Fruit fly (Drosophila melanogaster) whole organism, larva: ENCODE results near the gene oxt.

Experiments used
- noc ChIP-seq: fragments of 200-800 bp; sonication (Bioruptor generic); optimal IDR thresholded peaks from 3 replicates; lab custom pipeline; 2019; ENCODE audit warnings: missing biosample characterization, mild to moderate bottlenecking, missing genetic modification characterization, moderate library complexity

The oxt gene

DNA sequence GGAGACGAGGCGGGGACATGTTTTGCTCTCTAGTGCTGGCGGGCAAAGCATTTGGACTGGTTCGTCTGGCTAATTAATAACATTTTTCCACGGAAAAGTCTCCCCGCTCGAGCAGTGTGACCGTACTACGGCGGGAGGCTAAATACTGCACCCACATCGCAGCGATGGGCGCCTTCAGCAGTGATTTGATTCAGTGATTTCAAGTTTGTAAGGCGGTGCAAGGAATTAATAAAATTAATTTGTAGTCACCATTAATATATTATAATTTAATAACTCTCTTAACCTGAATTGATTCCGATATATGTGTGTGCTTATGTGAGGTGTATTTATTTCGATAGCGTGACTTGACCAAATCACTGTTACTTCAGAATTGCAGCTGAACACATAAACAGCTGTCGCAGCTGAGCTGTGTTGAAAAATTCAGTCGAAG is at the start of gene oxt, which contains the start of gene CG13807:
TSS of gene oxt (minus strand) at position 150 of the 430 bp plus-strand sequence.
TSS of gene CG13807 (plus strand) at position 405 of the 430 bp plus-strand sequence.
- TF ChIP-seq noc (tag; lab: Kevin White, UChicago), result peak; percentile 78

- no peak for TF ChIP-seq noc (tag; lab: Kevin White, UChicago)
Observed at dm6 chr3L:2282506-2282905, 20.0 kb upstream of the oxt start, which contains the start of gene MsR2. MsR2 (plus strand) TSS chr3L:2282883.

DNA sequence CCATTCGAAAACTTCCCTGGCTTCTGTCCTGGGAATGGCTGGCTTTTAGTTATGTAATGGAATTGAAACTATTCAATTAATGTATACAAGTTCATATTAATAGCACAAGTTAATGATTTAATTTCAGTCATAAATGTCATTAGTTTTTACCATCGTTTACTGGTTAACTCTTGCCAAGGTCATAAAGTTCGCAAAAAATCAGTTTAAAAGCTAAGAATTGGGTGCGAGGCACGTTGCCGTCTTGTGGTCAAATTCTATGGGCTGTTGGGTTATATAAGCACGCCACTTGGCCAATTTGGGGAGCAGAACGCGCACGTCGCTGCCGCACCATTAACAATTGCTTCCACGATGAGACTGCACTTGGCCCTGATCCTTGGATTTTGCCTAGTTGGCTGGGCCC is 13.8 kb upstream of the oxt start, which contains the start of gene yellow-g2:
TSS of gene yellow-g2 (plus strand) at position 301 of the 400 bp plus-strand sequence.
- no peak for TF ChIP-seq noc (tag; lab: Kevin White, UChicago)

DNA sequence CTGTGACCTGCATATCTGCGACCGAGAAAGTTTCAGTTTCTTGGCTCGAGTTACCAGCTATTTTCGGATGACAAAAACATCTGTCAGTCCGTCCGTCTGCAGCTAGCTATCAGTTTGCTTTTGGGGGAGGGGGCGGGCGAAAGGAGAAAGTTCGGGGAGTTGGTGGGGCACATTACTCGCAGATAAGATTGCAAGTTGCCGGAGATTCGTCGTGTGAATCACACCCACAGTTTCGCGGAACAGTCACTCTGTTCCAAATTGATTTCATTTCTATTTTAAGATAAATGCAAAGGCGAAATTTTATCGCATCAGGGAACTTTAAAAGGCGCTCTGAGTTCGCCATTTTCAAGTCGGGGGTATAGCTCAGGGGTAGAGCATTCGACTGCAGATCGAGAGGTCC is 10.9 kb upstream of the oxt start:
- TF ChIP-seq noc (tag; lab: Kevin White, UChicago), result no peak

DNA sequence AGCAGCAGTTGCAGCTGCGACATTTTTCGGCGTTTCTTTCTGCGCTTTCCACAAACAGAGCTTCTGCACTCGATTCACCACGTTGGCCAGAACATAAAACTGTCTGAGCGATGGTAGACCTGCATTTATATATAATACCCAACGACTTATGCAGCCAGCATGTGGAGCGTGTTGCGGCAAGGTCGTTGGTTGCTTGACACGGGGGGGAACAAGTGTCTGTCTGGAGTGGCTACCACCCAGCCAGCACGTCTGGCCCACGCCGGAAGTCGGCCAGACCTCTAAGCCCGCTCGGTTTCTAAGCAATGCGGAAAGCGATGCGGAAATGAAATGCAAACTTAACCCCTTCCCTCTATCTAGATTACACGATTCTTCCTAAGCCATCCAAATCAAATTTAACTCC is 10.2 kb upstream of the oxt start, which contains the start of gene yellow-g:
TSS of gene yellow-g (minus strand) at position 101 of the 400 bp plus-strand sequence.
- no peak for TF ChIP-seq noc (tag; lab: Kevin White, UChicago)

- no peak for TF ChIP-seq noc (tag; lab: Kevin White, UChicago)
Observed at dm6 chr3L:2268525-2268924, 6.1 kb upstream of the oxt start, which contains the start of gene CG32302. CG32302 (plus strand) TSS chr3L:2268825.

dm6 chr3L:2267558-2267957 is 5.1 kb upstream of the oxt start, which contains the start of gene obst-I:
obst-I (plus strand) TSS chr3L:2267858.
- no peak for TF ChIP-seq noc (tag; lab: Kevin White, UChicago)

dm6 chr3L:2265692-2266444 is 3.4 kb upstream of the oxt start, which contains the start of the genes ecd and CG13806:
ecd (minus strand) TSS chr3L:2265857.
CG13806 (plus strand) TSS chr3L:2266394.
- TF ChIP-seq noc (tag; lab: Kevin White, UChicago), result no peak

DNA sequence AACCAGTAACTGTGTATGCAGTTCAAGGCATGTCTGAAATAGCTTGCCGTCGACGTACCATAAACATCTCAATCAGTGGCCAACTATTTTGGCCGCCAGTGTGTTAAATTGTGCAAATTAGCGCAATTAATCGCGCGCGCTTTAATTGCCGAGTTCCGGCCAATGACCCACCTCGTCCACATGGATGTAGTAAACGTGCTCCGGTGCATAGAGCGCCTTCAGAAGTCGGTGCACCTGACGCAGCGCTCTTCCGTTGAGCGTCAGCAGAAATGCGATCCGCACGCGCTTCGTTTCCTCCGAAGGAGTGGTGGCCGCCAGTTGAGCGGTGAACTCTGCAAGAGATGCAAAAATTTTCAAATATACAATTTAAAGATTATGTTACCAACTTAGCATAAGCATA is 1.2 kb downstream of the oxt start:
- TF ChIP-seq noc (tag; lab: Kevin White, UChicago), result no peak

DNA sequence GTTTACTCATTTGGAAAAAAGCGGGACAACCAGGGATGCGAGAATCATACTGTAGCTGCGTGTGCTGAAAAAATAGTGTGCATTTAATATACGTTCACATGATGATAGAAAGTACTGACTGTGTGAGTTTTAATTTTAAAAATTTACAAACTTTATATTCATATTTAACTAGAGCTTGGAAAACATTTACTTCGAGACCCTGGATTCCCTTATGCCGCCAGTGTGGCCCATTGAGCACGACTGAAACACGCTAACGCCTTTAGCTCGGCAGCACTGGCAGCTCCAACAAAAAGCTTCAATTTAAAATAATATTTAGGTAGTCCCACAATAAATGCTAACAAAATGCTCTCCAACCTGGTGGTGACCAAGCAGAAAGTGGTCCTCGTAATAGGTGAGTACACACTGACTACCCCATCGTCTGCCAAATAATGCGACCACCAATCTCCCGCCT is 5.0 kb downstream of the oxt start, which contains the start of the genes CG1275 and Elp5:
TSS of gene CG1275 (minus strand) at position 12 of the 451 bp plus-strand sequence.
TSS of gene Elp5 (plus strand) at position 45 of the 451 bp plus-strand sequence.
- peak; percentile 91 for TF ChIP-seq noc (tag; lab: Kevin White, UChicago)

DNA sequence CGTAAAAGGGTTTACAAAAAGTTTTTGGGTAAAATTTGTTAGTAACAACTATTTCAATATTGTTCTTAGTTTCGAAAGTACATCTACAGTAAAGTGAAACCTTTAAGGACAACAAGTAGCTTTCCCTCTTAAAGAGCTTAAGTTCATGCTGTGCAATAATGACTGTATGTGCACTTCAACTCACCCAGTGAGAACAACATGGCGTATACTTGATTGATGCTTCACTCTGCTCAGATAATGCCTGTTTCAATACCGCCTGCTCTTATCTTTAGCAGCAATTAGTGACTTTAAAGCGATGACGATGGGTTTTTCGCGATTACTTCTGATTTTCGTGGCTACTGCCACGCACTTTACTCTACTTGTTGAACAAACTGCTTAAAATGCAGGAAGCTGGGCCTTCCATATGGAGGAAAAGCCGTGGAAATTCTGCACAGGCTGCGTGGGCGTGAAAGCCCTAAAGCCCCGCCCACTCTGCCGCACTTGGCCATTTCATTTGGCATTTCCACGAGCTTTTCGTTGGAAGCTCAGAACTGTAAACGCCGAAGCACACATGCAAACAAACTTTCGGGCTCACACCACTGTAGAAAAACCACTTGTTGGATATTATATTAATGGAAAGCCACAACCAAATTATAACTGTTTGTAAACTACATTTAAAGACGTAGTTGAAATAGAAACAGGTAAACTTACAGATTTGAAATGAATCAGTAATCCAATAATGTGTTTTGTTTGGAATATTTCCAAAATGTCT is 5.9 kb downstream of the oxt start:
- TF ChIP-seq noc (tag; lab: Kevin White, UChicago), result no peak

DNA sequence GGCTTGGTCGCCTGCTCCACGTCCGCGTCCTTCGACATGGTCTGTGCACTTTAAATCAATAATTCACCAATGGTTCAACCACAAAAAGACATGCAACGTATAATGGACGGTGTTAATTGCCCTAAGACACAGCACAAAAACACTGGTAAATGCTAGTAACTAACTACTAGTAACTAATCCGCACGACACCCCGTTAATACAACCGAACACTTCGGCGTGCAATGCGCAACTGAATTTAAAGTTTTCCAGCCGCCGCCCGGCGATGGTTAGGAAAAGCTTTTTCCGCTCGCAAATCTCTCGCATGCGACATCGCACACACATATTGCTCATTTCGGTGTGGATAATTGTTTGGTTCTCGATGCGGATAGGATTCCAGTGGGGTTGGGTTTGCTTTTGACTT is 6.7 kb downstream of the oxt start:
- TF ChIP-seq noc (tag; lab: Kevin White, UChicago), result no peak

dm6 chr3L:2253962-2254662 is 8.4 kb downstream of the oxt start:
- peak; percentile 26 for TF ChIP-seq noc (tag; lab: Kevin White, UChicago)

dm6 chr3L:2248335-2248734 is 14.1 kb downstream of the oxt start, which contains the start of gene CG32305:
CG32305 (plus strand) TSS chr3L:2248635.
- TF ChIP-seq noc (tag; lab: Kevin White, UChicago), result no peak
